Fruit fly (Drosophila melanogaster) whole organism, prepupa: ENCODE data around the gene Orct2.

ENCODE experiments used
- Blimp-1 ChIP-seq: fragments of 200-800 bp; sonication (Bioruptor generic); optimal IDR thresholded peaks from 3 replicates; lab custom pipeline; 2017; ENCODE audit warnings: missing biosample characterization, missing genetic modification characterization, mild to moderate bottlenecking, moderate library complexity, missing genetic modification reagents
- CG11902 ChIP-seq: fragments of 200-800 bp; sonication (Bioruptor generic); optimal IDR thresholded peaks from 3 replicates; lab custom pipeline; 2016; ENCODE audit warnings: missing biosample characterization, missing genetic modification characterization
- CG15336 ChIP-seq: fragments of 200-800 bp; sonication (Bioruptor generic); IDR thresholded peaks from 2 replicates; pipeline ENCODE4 v1.3.6; 2022; ENCODE audit warnings: missing biosample characterization, missing genetic modification characterization
- CG31627 ChIP-seq: fragments of 200-800 bp; sonication (Bioruptor generic); optimal IDR thresholded peaks from 3 replicates; lab custom pipeline; 2016; ENCODE audit warnings: missing biosample characterization, missing genetic modification characterization
- CG32006 ChIP-seq: fragments of 200-800 bp; sonication (Bioruptor generic); optimal IDR thresholded peaks from 3 replicates; lab custom pipeline; 2017; ENCODE audit warnings: missing biosample characterization, mild to moderate bottlenecking, missing genetic modification characterization
- CG6163 ChIP-seq: fragments of 200-800 bp; sonication (Bioruptor generic); IDR thresholded peaks from 3 replicates; pipeline ENCODE4 v1.3.6; 2022; ENCODE audit warnings: missing biosample characterization, missing genetic modification characterization
- CG6276 ChIP-seq: fragments of 200-800 bp; sonication (Bioruptor generic); optimal IDR thresholded peaks from 2 replicates; lab custom pipeline; 2017; ENCODE audit warnings: missing biosample characterization, mild to moderate bottlenecking, missing genetic modification characterization
- CG6808 ChIP-seq: fragments of 200-800 bp; sonication (Bioruptor generic); optimal IDR thresholded peaks from 3 replicates; lab custom pipeline; 2017; ENCODE audit warnings: missing biosample characterization, missing genetic modification characterization, mild to moderate bottlenecking, moderate library complexity, missing genetic modification reagents
- CG6854 ChIP-seq: fragments of 200-800 bp; sonication (Bioruptor generic); optimal IDR thresholded peaks from 2 replicates; lab custom pipeline; 2017; ENCODE audit warnings: missing biosample characterization, mild to moderate bottlenecking, missing genetic modification characterization
- CG7368 ChIP-seq: fragments of 200-800 bp; sonication (Bioruptor generic); optimal IDR thresholded peaks from 3 replicates; lab custom pipeline; 2016; ENCODE audit warnings: missing biosample characterization, missing genetic modification characterization
- CG8119 ChIP-seq: fragments of 200-800 bp; sonication (Bioruptor generic); IDR thresholded peaks from 3 replicates; pipeline ENCODE4 v1.3.6; 2022; ENCODE audit warnings: missing biosample characterization, missing genetic modification characterization
- Eip75B ChIP-seq: fragments of 200-800 bp; sonication (Bioruptor generic); optimal IDR thresholded peaks from 3 replicates; lab custom pipeline; 2016; ENCODE audit warnings: missing biosample characterization, missing genetic modification characterization
- Eip78C ChIP-seq: fragments of 200-800 bp; sonication (Bioruptor generic); peaks from one replicate; lab custom pipeline; 2016; ENCODE audit warnings: missing biosample characterization, missing genetic modification characterization
- Ets21C ChIP-seq: fragments of 200-800 bp; sonication (Bioruptor generic); optimal IDR thresholded peaks from 3 replicates; lab custom pipeline; 2016; ENCODE audit warnings: missing biosample characterization, missing genetic modification characterization
- Ets96B ChIP-seq: fragments of 200-800 bp; optimal IDR thresholded peaks from 2 replicates; lab custom pipeline; 2019; ENCODE audit warnings: missing biosample characterization, mild to moderate bottlenecking, missing genetic modification characterization, moderate library complexity
- Hr4 ChIP-seq: fragments of 200-800 bp; sonication (Bioruptor generic); optimal IDR thresholded peaks from 3 replicates; lab custom pipeline; 2016; ENCODE audit warnings: missing biosample characterization, missing genetic modification characterization
- Lpt ChIP-seq: fragments of 200-800 bp; sonication (Bioruptor generic); optimal IDR thresholded peaks from 3 replicates; lab custom pipeline; 2016; ENCODE audit warnings: missing biosample characterization, missing genetic modification characterization
- Met ChIP-seq: fragments of 200-800 bp; sonication (Bioruptor generic); optimal IDR thresholded peaks from 3 replicates; lab custom pipeline; 2016; ENCODE audit warnings: missing biosample characterization, missing genetic modification characterization
- Sox102F ChIP-seq: fragments of 200-800 bp; sonication (Bioruptor generic); optimal IDR thresholded peaks from 2 replicates; lab custom pipeline; 2016; ENCODE audit warnings: missing biosample characterization, mild to moderate bottlenecking, missing genetic modification characterization
- Sox14 ChIP-seq: fragments of 200-800 bp; sonication (Bioruptor generic); optimal IDR thresholded peaks from 3 replicates; lab custom pipeline; 2016; ENCODE audit warnings: missing biosample characterization, missing genetic modification characterization
- Sox15 ChIP-seq: fragments of 200-800 bp; sonication (Bioruptor generic); optimal IDR thresholded peaks from 3 replicates; lab custom pipeline; 2016; ENCODE audit warnings: missing biosample characterization, missing genetic modification characterization
- achi ChIP-seq: fragments of 200-800 bp; sonication (Bioruptor generic); optimal IDR thresholded peaks from 3 replicates; lab custom pipeline; 2016; ENCODE audit warnings: missing biosample characterization, missing genetic modification characterization
- acj6 ChIP-seq: fragments of 200-800 bp; sonication (Bioruptor generic); optimal IDR thresholded peaks from 3 replicates; lab custom pipeline; 2016; ENCODE audit warnings: missing biosample characterization, missing genetic modification characterization
- cyc ChIP-seq: fragments of 200-800 bp; sonication (Bioruptor generic); optimal IDR thresholded peaks from 3 replicates; lab custom pipeline; 2016; ENCODE audit warnings: missing biosample characterization, missing genetic modification characterization
- dsx ChIP-seq: fragments of 200-800 bp; optimal IDR thresholded peaks from 3 replicates; lab custom pipeline; 2019; ENCODE audit warnings: missing biosample characterization, mild to moderate bottlenecking, missing genetic modification characterization, moderate library complexity; ENCODE audit not compliant: poor library complexity, severe bottlenecking
- eg ChIP-seq: fragments of 200-800 bp; sonication (Bioruptor generic); IDR thresholded peaks from 3 replicates; pipeline ENCODE4 v1.3.6; 2022; ENCODE audit warnings: missing biosample characterization, missing genetic modification characterization
- fd59A ChIP-seq: fragments of 200-800 bp; sonication (Bioruptor generic); optimal IDR thresholded peaks from 2 replicates; lab custom pipeline; 2017; ENCODE audit warnings: missing biosample characterization, mild to moderate bottlenecking, missing genetic modification characterization, missing genetic modification reagents
- fd85E ChIP-seq: fragments of 200-800 bp; sonication (Bioruptor generic); optimal IDR thresholded peaks from 3 replicates; lab custom pipeline; 2016; ENCODE audit warnings: missing biosample characterization, missing genetic modification characterization
- pdm3 ChIP-seq: fragments of 200-800 bp; sonication (Bioruptor generic); optimal IDR thresholded peaks from 3 replicates; lab custom pipeline; 2016; ENCODE audit warnings: missing biosample characterization, missing genetic modification characterization
- salr ChIP-seq, 2 experiments: fragments of 200-800 bp; sonication (Bioruptor generic); optimal IDR thresholded peaks; 3 replicates each; lab custom pipeline; 2016 to 2018; ENCODE audit warnings: missing biosample characterization in 2 of 2, missing genetic modification characterization in 2 of 2, mild to moderate bottlenecking in 1 of 2
- spab ChIP-seq: fragments of 200-800 bp; sonication (Bioruptor generic); optimal IDR thresholded peaks from 2 replicates; lab custom pipeline; 2017; ENCODE audit warnings: missing biosample characterization, mild to moderate bottlenecking, missing genetic modification characterization, missing genetic modification reagents
- ss ChIP-seq, 2 experiments: fragments of 200-800 bp; sonication (Bioruptor generic); optimal IDR thresholded peaks; 2 replicates in 1 of 2; 3 replicates in 1 of 2; lab custom pipeline; 2017 to 2018; ENCODE audit warnings: mild to moderate bottlenecking in 2 of 2, missing biosample characterization in 2 of 2, missing genetic modification characterization in 2 of 2, moderate library complexity in 1 of 2
- svp ChIP-seq: fragments of 200-800 bp; sonication (Bioruptor generic); peaks from one replicate; lab custom pipeline; 2016; ENCODE audit warnings: missing biosample characterization, missing genetic modification characterization
- vri ChIP-seq: fragments of 200-800 bp; sonication (Bioruptor generic); optimal IDR thresholded peaks from 3 replicates; lab custom pipeline; 2016; ENCODE audit warnings: missing biosample characterization, mild to moderate bottlenecking, missing genetic modification characterization

The Orct2 gene

dm6 chr3R:24318217-24319082 is 45.6 kb downstream of the Orct2 start, which contains the start of the genes Nab2 and BRWD3 (continued):
- TF ChIP-seq dsx (GFP tag; lab: Kevin White, UChicago), result no peak
- TF ChIP-seq CG8119 (GFP tag; lab: Robert Waterston, UW), result no peak
- TF ChIP-seq Lpt (GFP tag; lab: Kevin White, UChicago), result no peak
- TF ChIP-seq svp, result no peak
- TF ChIP-seq Blimp-1, result no peak
- TF ChIP-seq CG31627 (GFP tag; lab: Kevin White, UChicago), result peak; percentile 56
- no peak for TF ChIP-seq ss (GFP tag; optimal IDR thresholded peaks at IDR 0.05; lab: Kevin White, UChicago)
- no peak for TF ChIP-seq Eip78C
- TF ChIP-seq fd85E, result no peak
- TF ChIP-seq Met (GFP tag; lab: Kevin White, UChicago), result no peak
- TF ChIP-seq fd59A (GFP tag; lab: Kevin White, UChicago), result no peak
- TF ChIP-seq spab, result no peak
- no peak for TF ChIP-seq CG7368
- TF ChIP-seq Ets96B (tag; lab: Kevin White, UChicago), result no peak
- TF ChIP-seq CG6854 (GFP tag; lab: Kevin White, UChicago), result no peak
- no peak for TF ChIP-seq CG32006 (GFP tag; lab: Kevin White, UChicago)
- peak; percentile 27 for TF ChIP-seq Sox15
- TF ChIP-seq achi (GFP tag; lab: Kevin White, UChicago), result no peak
- TF ChIP-seq Eip75B (GFP tag; lab: Kevin White, UChicago), result no peak
- peak; percentile 22 for TF ChIP-seq CG11902 (GFP tag; lab: Kevin White, UChicago)
- TF ChIP-seq cyc (GFP tag; lab: Kevin White, UChicago), result no peak
- TF ChIP-seq acj6 (GFP tag; lab: Kevin White, UChicago), result no peak
- TF ChIP-seq CG15336, result peak; percentile 44; the same call in 1 of the 2 replicates
- no peak for TF ChIP-seq pdm3 (GFP tag; lab: Kevin White, UChicago)
- TF ChIP-seq Sox14 (GFP tag; lab: Kevin White, UChicago), result no peak
- peak; percentile 21 for TF ChIP-seq Ets21C (GFP tag; lab: Kevin White, UChicago)
- no peak for TF ChIP-seq CG6276 (GFP tag; lab: Kevin White, UChicago)
- TF ChIP-seq Hr4 (GFP tag; lab: Kevin White, UChicago), result no peak

DNA sequence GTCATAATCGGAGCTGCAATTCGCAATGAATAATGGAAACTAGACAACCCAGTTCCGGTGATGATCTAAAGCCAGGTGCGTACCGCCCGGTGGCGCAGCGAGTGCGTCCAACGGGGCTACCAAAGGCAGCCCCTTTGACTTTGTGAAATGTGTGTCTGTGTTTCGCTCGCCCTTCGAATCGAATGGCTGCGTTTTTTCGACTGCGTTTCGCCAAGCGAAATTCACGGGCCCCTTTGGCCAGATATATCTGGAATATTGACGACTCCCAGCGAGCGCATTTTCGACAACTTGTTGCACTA is 46.2 kb downstream of the Orct2 start:
- TF ChIP-seq svp (no peak), Sox102F (no peak)
- TF ChIP-seq, all 60 proteins: peak for 0

- no peak for TF ChIP-seq Ets96B (tag; lab: Kevin White, UChicago)
- 0 out of 3 replicates have a peak, but pooled peaks have one; percentile 34 for TF ChIP-seq eg
- peak; percentile 87 for TF ChIP-seq vri (GFP tag; lab: Kevin White, UChicago)
- TF ChIP-seq acj6 (GFP tag; lab: Kevin White, UChicago), result no peak
- peak; percentile 7 for TF ChIP-seq CG6854 (GFP tag; lab: Kevin White, UChicago)
- TF ChIP-seq Met (GFP tag; lab: Kevin White, UChicago), result no peak
- TF ChIP-seq CG6163 (GFP tag; lab: Robert Waterston, UW), result peak; percentile 31; the same call in 1 of the 3 replicates
These were observed 47.0 kb downstream of the Orct2 start for dm6 chr3R:24319632-24320341.

DNA sequence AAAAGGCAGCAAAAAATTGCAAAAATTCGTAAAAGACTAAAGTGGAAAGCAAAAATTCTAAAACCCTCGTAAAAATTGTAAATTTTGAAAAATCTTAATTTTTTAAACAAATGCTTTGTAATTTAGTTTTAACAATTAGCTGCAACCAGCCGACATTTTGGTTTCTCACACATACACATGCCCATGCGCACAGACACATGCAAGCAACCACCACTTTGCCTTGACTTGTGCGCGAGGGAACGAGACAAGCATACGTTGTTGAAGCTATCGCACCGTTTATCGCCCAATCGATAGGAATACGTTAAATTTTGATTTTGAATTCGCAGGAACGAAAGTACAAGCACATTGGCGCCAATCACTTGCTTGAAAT is 47.5 kb downstream of the Orct2 start:
- TF ChIP-seq salr (GFP tag; optimal IDR thresholded peaks at IDR 0.05; lab: Kevin White, UChicago), result no peak
- TF ChIP-seq Sox14 (GFP tag; lab: Kevin White, UChicago), result no peak
- no peak for TF ChIP-seq Ets96B (tag; lab: Kevin White, UChicago)
- 0 out of 2 replicates have a peak, but pooled peaks have one; percentile 30 for TF ChIP-seq CG15336
- no peak for TF ChIP-seq dsx (GFP tag; lab: Kevin White, UChicago)
- TF ChIP-seq CG6808 (GFP tag; lab: Kevin White, UChicago), result no peak
- no peak for TF ChIP-seq ss (GFP tag; optimal IDR thresholded peaks at IDR 0.05; lab: Kevin White, UChicago)
- 0 out of 3 replicates have a peak, but pooled peaks have one; percentile 17 for TF ChIP-seq CG6163 (GFP tag; lab: Robert Waterston, UW)
- no peak for TF ChIP-seq fd85E
